Fruit fly (Drosophila melanogaster) whole organism, embryonic: Measurements from ENCODE around the gene CG13707.

Source experiments
- B-H1 ChIP-seq: fragments of 200-800 bp; sonication (Bioruptor generic); IDR thresholded peaks from 3 replicates; pipeline ENCODE4 v1.3.6; 2022; ENCODE audit warnings: missing biosample characterization, missing genetic modification characterization
- CG10274 ChIP-seq: fragments of 200-800 bp; sonication (Bioruptor generic); optimal IDR thresholded peaks from 3 replicates; lab custom pipeline; 2017; ENCODE audit warnings: missing biosample characterization, mild to moderate bottlenecking, missing genetic modification characterization
- CG11504 ChIP-seq: fragments of 200-800 bp; sonication (Bioruptor generic); optimal IDR thresholded peaks from 3 replicates; lab custom pipeline; 2019; ENCODE audit warnings: missing biosample characterization, mild to moderate bottlenecking, missing genetic modification characterization, moderate library complexity
- CG12071 ChIP-seq: fragments of 200-800 bp; sonication (Bioruptor generic); optimal IDR thresholded peaks from 3 replicates; lab custom pipeline; 2018; ENCODE audit warnings: missing biosample characterization, mild to moderate bottlenecking, missing genetic modification characterization
- CG12391 ChIP-seq: fragments of 200-800 bp; sonication (Bioruptor generic); optimal IDR thresholded peaks from 3 replicates; lab custom pipeline; 2018; ENCODE audit warnings: missing biosample characterization, mild to moderate bottlenecking, missing genetic modification characterization, moderate library complexity
- CG12769 ChIP-seq: fragments of 200-800 bp; sonication (Bioruptor generic); optimal IDR thresholded peaks from 2 replicates; lab custom pipeline; 2019; ENCODE audit warnings: missing biosample characterization, mild to moderate bottlenecking, missing genetic modification characterization, moderate library complexity
- CG13123 ChIP-seq: fragments of 200-800 bp; sonication (Bioruptor generic); optimal IDR thresholded peaks from 2 replicates; lab custom pipeline; 2016; ENCODE audit warnings: missing biosample characterization, missing genetic modification characterization
- CG13296 ChIP-seq: fragments of 200-800 bp; sonication (Bioruptor generic); optimal IDR thresholded peaks from 3 replicates; lab custom pipeline; 2018; ENCODE audit warnings: missing biosample characterization, mild to moderate bottlenecking, missing genetic modification characterization
- CG1603 ChIP-seq: fragments of 200-800 bp; sonication (Bioruptor generic); optimal IDR thresholded peaks from 2 replicates; lab custom pipeline; 2019; ENCODE audit warnings: missing biosample characterization, mild to moderate bottlenecking, missing genetic modification characterization, moderate library complexity
- CG17385 ChIP-seq: fragments of 200-800 bp; sonication (Bioruptor generic); optimal IDR thresholded peaks from 3 replicates; lab custom pipeline; 2018; ENCODE audit warnings: missing biosample characterization, mild to moderate bottlenecking, missing genetic modification characterization
- CG18599 ChIP-seq: fragments of 200-800 bp; sonication (Bioruptor generic); optimal IDR thresholded peaks from 3 replicates; lab custom pipeline; 2017; ENCODE audit warnings: missing biosample characterization, missing genetic modification characterization, mild to moderate bottlenecking, moderate library complexity, missing genetic modification reagents
- CG2678 ChIP-seq: fragments of 200-800 bp; sonication (Bioruptor generic); optimal IDR thresholded peaks from 3 replicates; lab custom pipeline; 2019; ENCODE audit warnings: missing biosample characterization, mild to moderate bottlenecking, missing genetic modification characterization, moderate library complexity
- CG33213 ChIP-seq: fragments of 200-800 bp; sonication (Bioruptor generic); optimal IDR thresholded peaks from 3 replicates; lab custom pipeline; 2016; ENCODE audit warnings: missing biosample characterization, missing genetic modification characterization
- CG3407 ChIP-seq: fragments of 200-800 bp; sonication (Bioruptor generic); optimal IDR thresholded peaks from 2 replicates; lab custom pipeline; 2018; ENCODE audit warnings: missing biosample characterization, mild to moderate bottlenecking, missing genetic modification characterization
- CG7839 ChIP-seq: fragments of 200-800 bp; sonication (Bioruptor generic); optimal IDR thresholded peaks from 3 replicates; lab custom pipeline; 2018; ENCODE audit warnings: missing biosample characterization, mild to moderate bottlenecking, missing genetic modification characterization, moderate library complexity
- CG7928 ChIP-seq: fragments of 200-800 bp; sonication (Bioruptor generic); optimal IDR thresholded peaks from 2 replicates; lab custom pipeline; 2017; ENCODE audit warnings: missing biosample characterization, mild to moderate bottlenecking, missing genetic modification characterization
- Eip74EF ChIP-seq, 2 experiments: fragments of 200-800 bp in 1 of 2; fragments of >200 bp in 1 of 2; sonication (Bioruptor generic) in 1 of 2; optimal IDR thresholded peaks; 2 replicates each; lab custom pipeline; 2017 to 2019; ENCODE audit warnings: missing biosample characterization in 2 of 2, missing genetic modification characterization in 2 of 2, mild to moderate bottlenecking in 1 of 2, moderate library complexity in 1 of 2
- Hr51 ChIP-seq, 2 experiments: fragments of 200-800 bp; sonication (Bioruptor generic); optimal IDR thresholded peaks; 2 replicates in 1 of 2; 3 replicates in 1 of 2; lab custom pipeline; 2016 to 2018; ENCODE audit warnings: missing biosample characterization in 2 of 2, missing genetic modification characterization in 2 of 2, mild to moderate bottlenecking in 1 of 2, moderate library complexity in 1 of 2
- MESR4 ChIP-seq: fragments of 200-800 bp; sonication (Bioruptor generic); optimal IDR thresholded peaks from 2 replicates; lab custom pipeline; 2018; ENCODE audit warnings: missing biosample characterization, mild to moderate bottlenecking, missing genetic modification characterization, moderate library complexity
- Nf-YC ChIP-seq: fragments of 200-800 bp; optimal IDR thresholded peaks from 3 replicates; lab custom pipeline; 2019; ENCODE audit warnings: missing biosample characterization, mild to moderate bottlenecking, missing genetic modification characterization, moderate library complexity
- PHDP ChIP-seq: fragments of 200-800 bp; sonication (Bioruptor generic); optimal IDR thresholded peaks from 3 replicates; lab custom pipeline; 2018; ENCODE audit warnings: missing biosample characterization, mild to moderate bottlenecking, missing genetic modification characterization, moderate library complexity
- Stat92E ChIP-seq, 3 experiments: fragments of >200 bp in 2 of 3; fragments of 200-800 bp in 1 of 3; sonication (Bioruptor generic) in 1 of 3; optimal IDR thresholded peaks; 2 replicates each; lab custom pipeline; 2017 to 2019; ENCODE audit warnings: missing biosample characterization in 3 of 3, missing genetic modification characterization in 3 of 3, mild to moderate bottlenecking in 1 of 3, moderate library complexity in 1 of 3
- ash1 ChIP-seq: fragments of 200-800 bp; sonication (Bioruptor generic); optimal IDR thresholded peaks from 2 replicates; lab custom pipeline; 2018; ENCODE audit warnings: missing biosample characterization, mild to moderate bottlenecking, missing genetic modification characterization
- chinmo ChIP-seq: fragments of 200-800 bp; sonication (Bioruptor generic); IDR thresholded peaks from 4 replicates; pipeline ENCODE4 v1.3.6; 2022; ENCODE audit warnings: missing biosample characterization, missing genetic modification characterization; ENCODE audit not compliant: partially characterized antibody
- ci ChIP-seq: fragments of 200-800 bp; sonication (Bioruptor generic); IDR thresholded peaks from 3 replicates; pipeline ENCODE4 v1.3.6; 2022; ENCODE audit warnings: missing biosample characterization, missing genetic modification characterization
- cwo ChIP-seq: fragments of 200-800 bp; sonication (Bioruptor generic); optimal IDR thresholded peaks from 3 replicates; lab custom pipeline; 2017; ENCODE audit warnings: missing biosample characterization, missing genetic modification characterization, mild to moderate bottlenecking, moderate library complexity, missing genetic modification reagents
- dmrt11E ChIP-seq: fragments of 200-800 bp; sonication (Bioruptor generic); optimal IDR thresholded peaks from 3 replicates; lab custom pipeline; 2018; ENCODE audit warnings: missing biosample characterization, mild to moderate bottlenecking, missing genetic modification characterization, moderate library complexity
- dmrt99B ChIP-seq: fragments of 200-800 bp; sonication (Bioruptor generic); optimal IDR thresholded peaks from 2 replicates; lab custom pipeline; 2018; ENCODE audit warnings: missing biosample characterization, mild to moderate bottlenecking, missing genetic modification characterization, moderate library complexity
- dpn ChIP-seq, 2 experiments: fragments of 200-800 bp; sonication (Bioruptor generic); optimal IDR thresholded peaks; 3 replicates each; lab custom pipeline; 2016; ENCODE audit warnings: missing biosample characterization in 2 of 2, missing genetic modification characterization in 2 of 2
- en ChIP-seq: fragments of 200-800 bp; sonication (Bioruptor generic); optimal IDR thresholded peaks from 2 replicates; lab custom pipeline; 2016; ENCODE audit warnings: missing biosample characterization, missing genetic modification characterization
- fru ChIP-seq: fragments of >200 bp; optimal IDR thresholded peaks from 2 replicates; lab custom pipeline; 2017
- grau ChIP-seq: fragments of 200-800 bp; optimal IDR thresholded peaks from 3 replicates; lab custom pipeline; 2019; ENCODE audit warnings: missing biosample characterization, mild to moderate bottlenecking, missing genetic modification characterization, moderate library complexity
- gro ChIP-seq: fragments of 200-800 bp; sonication (Bioruptor generic); optimal IDR thresholded peaks from 2 replicates; lab custom pipeline; 2016; ENCODE audit warnings: missing biosample characterization, missing genetic modification characterization
- lmd ChIP-seq: fragments of 200-800 bp; sonication (Bioruptor generic); IDR thresholded peaks from 2 replicates; pipeline ENCODE4 v1.3.6; 2022; ENCODE audit warnings: missing biosample characterization, missing genetic modification characterization
- mam ChIP-seq: fragments of 200-800 bp; sonication (Bioruptor generic); optimal IDR thresholded peaks from 3 replicates; lab custom pipeline; 2016; ENCODE audit warnings: missing biosample characterization, missing genetic modification characterization
- pan ChIP-seq, 4 experiments: fragments of >200 bp in 3 of 4; fragments of 200-800 bp in 1 of 4; sonication (Bioruptor generic) in 1 of 4; optimal IDR thresholded peaks in 3 of 4; IDR thresholded peaks in 1 of 4; 2 replicates each; pipeline versions ENCODE4 v1.3.6 to Lab custom; 2017 to 2022; ENCODE audit warnings: missing biosample characterization in 2 of 4, missing genetic modification characterization in 2 of 4, mixed read lengths in 1 of 4
- pho ChIP-seq: fragments of 200-800 bp; sonication (Bioruptor generic); optimal IDR thresholded peaks from 2 replicates; lab custom pipeline; 2016; ENCODE audit warnings: missing biosample characterization, missing genetic modification characterization
- ro ChIP-seq: fragments of 200-800 bp; sonication (Bioruptor generic); IDR thresholded peaks from 2 replicates; pipeline ENCODE4 v1.3.6; 2022; ENCODE audit warnings: missing biosample characterization, missing genetic modification characterization
- row ChIP-seq: fragments of 200-800 bp; sonication (Bioruptor generic); IDR thresholded peaks from 3 replicates; pipeline ENCODE4 v1.3.6; 2022; ENCODE audit warnings: missing biosample characterization, missing genetic modification characterization
- sens ChIP-seq: fragments of 200-800 bp; sonication (Bioruptor generic); peaks from one replicate; lab custom pipeline; 2016; ENCODE audit warnings: missing biosample characterization, missing genetic modification characterization
- sens-2 ChIP-seq: fragments of 200-800 bp; sonication (Bioruptor generic); IDR thresholded peaks from 2 replicates; pipeline ENCODE4 v1.3.6; 2022; ENCODE audit warnings: missing biosample characterization, missing genetic modification characterization
- sug ChIP-seq: fragments of 200-800 bp; optimal IDR thresholded peaks from 2 replicates; lab custom pipeline; 2019; ENCODE audit warnings: missing biosample characterization, mild to moderate bottlenecking, missing genetic modification characterization, moderate library complexity
- tap ChIP-seq: fragments of 200-800 bp; optimal IDR thresholded peaks from 3 replicates; lab custom pipeline; 2019; ENCODE audit warnings: missing biosample characterization, mild to moderate bottlenecking, missing genetic modification characterization, moderate library complexity
- wek ChIP-seq: fragments of 200-800 bp; sonication (Bioruptor generic); optimal IDR thresholded peaks from 3 replicates; lab custom pipeline; 2018; ENCODE audit warnings: missing biosample characterization, mild to moderate bottlenecking, missing genetic modification characterization, moderate library complexity
- z ChIP-seq: fragments of 200-800 bp; sonication (Bioruptor generic); IDR thresholded peaks from 3 replicates; pipeline ENCODE4 v1.3.6; 2022; ENCODE audit warnings: missing biosample characterization, missing genetic modification characterization

Gene CG13707

dm6 chr3L:4854153-4854552 is 14.2 kb upstream of the CG13707 start (continued):
- TF ChIP-seq CG3407 (GFP tag; lab: Kevin White, UChicago) (no peak), fru (lab: Kevin White, UChicago) (no peak), B-H1 (GFP tag; lab: Robert Waterston, UW) (no peak), tap (tag; lab: Kevin White, UChicago) (peak; percentile 6), CG13123 (GFP tag; lab: Kevin White, UChicago) (no peak), grau (peak; percentile 80), CG12769 (tag; lab: Kevin White, UChicago) (peak; percentile 12), wek (GFP tag; lab: Kevin White, UChicago) (no peak), ci (peak; percentile 55; the same call in 1 of the 3 replicates), CG13296 (GFP tag; lab: Kevin White, UChicago) (no peak), gro (no peak), CG1603 (tag; lab: Kevin White, UChicago) (peak; percentile 20)

DNA sequence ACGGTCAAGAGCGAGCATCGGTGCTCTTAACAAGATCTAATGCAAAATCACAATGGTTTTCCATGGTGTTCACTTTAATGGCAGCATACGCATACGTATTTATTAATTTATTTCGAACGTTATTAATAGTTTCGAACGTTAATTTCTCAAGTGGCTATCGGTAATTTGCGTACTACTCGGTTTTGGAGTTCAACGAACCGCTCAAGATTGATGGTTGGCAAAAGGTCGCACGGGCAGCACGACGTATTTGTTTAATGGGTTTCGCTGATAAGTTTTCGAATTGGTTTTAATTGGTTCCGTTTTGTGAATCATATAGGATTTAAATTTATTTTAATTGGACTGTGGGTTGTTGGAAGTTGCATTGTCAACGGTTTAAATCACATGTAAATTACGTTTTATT is 13.2 kb upstream of the CG13707 start:
- peak; percentile 61; the same call in 1 of the 4 replicates for TF ChIP-seq chinmo (GFP tag; lab: Robert Waterston, UW)
- TF ChIP-seq Nf-YC (tag; lab: Kevin White, UChicago), result no peak
- no peak for TF ChIP-seq sens-2 (GFP tag; lab: Robert Waterston, UW)
- TF ChIP-seq sens (GFP tag; lab: Kevin White, UChicago), result peak; percentile 12

DNA sequence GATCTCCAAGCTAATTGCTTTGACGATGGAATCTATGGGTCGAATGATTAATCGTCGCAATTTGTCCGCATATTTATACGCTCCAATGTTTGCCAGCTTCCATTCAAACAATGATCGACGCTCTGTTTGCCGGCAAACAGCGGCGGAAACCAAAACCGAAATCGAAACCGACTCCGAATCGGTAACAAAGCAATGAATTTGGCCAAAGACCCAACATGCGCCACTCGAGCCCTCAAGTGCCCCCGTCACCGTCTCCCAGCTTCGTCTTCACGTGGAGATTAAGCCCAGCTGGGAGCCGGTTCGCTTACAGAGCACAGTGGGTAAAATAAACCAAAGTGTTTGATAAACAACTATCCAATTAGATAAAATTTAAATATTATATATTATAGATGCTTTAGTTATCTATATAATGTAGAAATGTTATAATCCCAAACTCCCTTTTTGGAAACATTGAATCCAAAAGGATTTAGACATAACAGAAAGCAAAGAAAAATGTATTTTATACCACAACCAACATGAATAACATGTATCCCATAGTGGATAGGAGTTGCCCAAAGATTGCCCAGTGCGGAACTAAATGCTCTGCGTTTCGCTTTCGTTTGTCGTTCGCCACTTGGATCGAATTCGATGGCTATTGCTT is 12.6 kb upstream of the CG13707 start, which contains the start of gene CG32237:
Gene CG32237 (minus strand): TSS at position 51 of the 640 bp plus-strand sequence.
- TF ChIP-seq dmrt99B (tag; lab: Kevin White, UChicago) (peak; percentile 47), dpn (GFP tag; optimal IDR thresholded peaks at IDR 0.05; lab: Kevin White, UChicago) (peak in 1 of 2 experiments; percentile 6), dmrt11E (tag; lab: Kevin White, UChicago) (no peak), MESR4 (GFP tag; lab: Kevin White, UChicago) (no peak), row (GFP tag; lab: Robert Waterston, UW) (peak; percentile 62), pho (GFP tag; lab: Kevin White, UChicago) (no peak), CG7928 (GFP tag; lab: Kevin White, UChicago) (no peak), grau (peak; percentile 47), mam (GFP tag; lab: Kevin White, UChicago) (no peak), CG12071 (GFP tag; lab: Kevin White, UChicago) (no peak), CG10274 (GFP tag; lab: Kevin White, UChicago) (no peak), CG7839 (tag; lab: Kevin White, UChicago) (peak; percentile 49), cwo (peak; percentile 17), en (no peak), CG17385 (peak; percentile 20), CG11504 (tag; lab: Kevin White, UChicago) (peak; percentile 40), Eip74EF (GFP tag; optimal IDR thresholded peaks at IDR 0.05; lab: Kevin White, UChicago) (peak in 1 of 2 experiments; percentile 69), sug (peak; percentile 14), ash1 (no peak), z (no peak), CG33213 (GFP tag; lab: Kevin White, UChicago) (no peak), Stat92E (GFP tag; optimal IDR thresholded peaks at IDR 0.05; lab: Kevin White, UChicago) (no peak), Hr51 (GFP tag; optimal IDR thresholded peaks at IDR 0.05; lab: Kevin White, UChicago) (peak in 1 of 2 experiments; percentile 64), CG2678 (tag; lab: Kevin White, UChicago) (peak; percentile 64), CG18599 (peak; percentile 11), lmd (GFP tag; lab: Robert Waterston, UW) (peak; percentile 35; the same call in 1 of the 2 replicates), ro (GFP tag; lab: Robert Waterston, UW) (no peak), CG12391 (peak; percentile 16), pan (optimal IDR thresholded peaks at IDR 0.05; lab: Kevin White, UChicago) (no peak), pan (GFP tag; optimal IDR thresholded peaks at IDR 0.05 in 1 of 2, IDR thresholded peaks at IDR 0.05 in 1 of 2) (peak in 1 of 2 experiments; percentile 45), PHDP (peak; percentile 56)
